Worm (Caenorhabditis elegans) whole organism, L4 larva: ENCODE measurements around the gene mesp-1.
A peak's percentile ranks its signal among the peaks of the same experiment; 100 is the strongest.

Source experiments
- F10B5.3 ChIP-seq: sonication (generic microtip); optimal IDR thresholded peaks from 2 replicates; lab custom pipeline; 2016; ENCODE audit warnings: mild to moderate bottlenecking, missing genetic modification characterization, missing compliant biosample characterization
- F49E8.2 ChIP-seq: sonication (generic microtip); optimal IDR thresholded peaks from 2 replicates; lab custom pipeline; 2016; ENCODE audit warnings: missing compliant biosample characterization, mild to moderate bottlenecking, missing genetic modification characterization, borderline replicate concordance
- T20F7.1 ChIP-seq: fragments of 200-800 bp; sonication (Bioruptor generic); optimal IDR thresholded peaks from 2 replicates; lab custom pipeline; 2018; ENCODE audit warnings: mild to moderate bottlenecking, missing genetic modification characterization, missing compliant biosample characterization
- T26A8.4 ChIP-seq: fragments of 200-800 bp; sonication (Bioruptor generic); IDR thresholded peaks from 2 replicates; pipeline ENCODE4 v1.3.6; 2022; ENCODE audit warnings: missing genetic modification characterization, missing compliant biosample characterization
- Y105C5A.15 ChIP-seq: fragments of 200-800 bp; sonication (Bioruptor generic); IDR thresholded peaks from 2 replicates; pipeline ENCODE4 v1.3.6; 2022; ENCODE audit warnings: missing genetic modification characterization, missing compliant biosample characterization
- Y48G9A.11 ChIP-seq: fragments of 200-800 bp; sonication (Bioruptor generic); IDR thresholded peaks from 2 replicates; pipeline ENCODE4 v1.3.6; 2022; ENCODE audit warnings: missing genetic modification reagents, missing genetic modification characterization, missing compliant biosample characterization
- Y5F2A.4 ChIP-seq: fragments of 200-800 bp; sonication (Bioruptor generic); optimal IDR thresholded peaks from 2 replicates; lab custom pipeline; 2018; ENCODE audit warnings: mild to moderate bottlenecking, missing genetic modification characterization, missing compliant biosample characterization
- ZK337.2 ChIP-seq: fragments of 200-800 bp; sonication (Bioruptor generic); IDR thresholded peaks from 2 replicates; pipeline ENCODE4 v1.3.6; 2022; ENCODE audit warnings: missing genetic modification reagents, missing genetic modification characterization, missing compliant biosample characterization
- aha-1 ChIP-seq: fragments of 150-350 bp; peaks from one replicate; lab custom pipeline; 2014; ENCODE audit warnings: missing biosample characterization, missing genetic modification characterization
- ceh-20 ChIP-seq: fragments of 200-800 bp; sonication (Bioruptor generic); IDR thresholded peaks from 2 replicates; pipeline ENCODE4 v1.3.6; 2022; ENCODE audit warnings: missing genetic modification reagents, missing genetic modification characterization, missing compliant biosample characterization
- ceh-44 ChIP-seq: fragments of 200-800 bp; sonication (Bioruptor generic); IDR thresholded peaks from 2 replicates; pipeline ENCODE4 v1.3.6; 2022; ENCODE audit warnings: missing genetic modification reagents, missing genetic modification characterization, missing compliant biosample characterization
- ceh-62 ChIP-seq: sonication (generic microtip); optimal IDR thresholded peaks from 2 replicates; lab custom pipeline; 2017; ENCODE audit warnings: missing biosample characterization, missing genetic modification characterization
- ces-1 ChIP-seq: fragments of 150-350 bp; sonication (generic microtip); optimal IDR thresholded peaks from 4 replicates; lab custom pipeline; 2014; ENCODE audit warnings: missing biosample characterization, missing genetic modification reagents, missing genetic modification characterization
- cey-2 ChIP-seq: sonication (generic microtip); optimal IDR thresholded peaks from 3 replicates; lab custom pipeline; 2017; ENCODE audit warnings: missing genetic modification characterization, mild to moderate bottlenecking, missing compliant biosample characterization, antibody characterized with exemption, borderline replicate concordance; ENCODE audit not compliant: insufficient read depth
- daf-12 ChIP-seq: fragments of 150-350 bp; optimal IDR thresholded peaks from 2 replicates; lab custom pipeline; 2014; ENCODE audit warnings: missing biosample characterization, missing genetic modification reagents, missing genetic modification characterization
- daf-16 ChIP-seq, 3 experiments: sonication (generic microtip); optimal IDR thresholded peaks; 2 replicates each; lab custom pipeline; 2016 to 2017; ENCODE audit warnings: missing genetic modification characterization in 3 of 3, missing genetic modification reagents in 3 of 3, mild to moderate bottlenecking in 2 of 3, missing compliant biosample characterization in 2 of 3, missing biosample characterization in 1 of 3, moderate library complexity in 1 of 3
- dmd-6 ChIP-seq: fragments of 200-800 bp; sonication (Bioruptor generic); IDR thresholded peaks from 2 replicates; pipeline ENCODE4 v1.3.6; 2022; ENCODE audit warnings: missing genetic modification reagents, missing genetic modification characterization, missing compliant biosample characterization
- dpl-1 ChIP-seq: fragments of 150-350 bp; optimal IDR thresholded peaks from 2 replicates; lab custom pipeline; 2014; ENCODE audit warnings: missing biosample characterization, missing genetic modification reagents, missing genetic modification characterization
- dve-1 ChIP-seq: sonication (generic microtip); optimal IDR thresholded peaks from 2 replicates; lab custom pipeline; 2017; ENCODE audit warnings: antibody characterized with exemption, mild to moderate bottlenecking, missing genetic modification characterization, missing compliant biosample characterization; ENCODE audit not compliant: insufficient read depth
- fkh-10 ChIP-seq: fragments of 150-350 bp; optimal IDR thresholded peaks from 2 replicates; lab custom pipeline; 2014; ENCODE audit warnings: missing biosample characterization, missing genetic modification reagents, missing genetic modification characterization
- hif-1 ChIP-seq, 2 experiments: sonication (generic microtip); optimal IDR thresholded peaks; 2 replicates each; lab custom pipeline; 2016 to 2017; ENCODE audit warnings: missing compliant biosample characterization in 2 of 2, missing genetic modification characterization in 2 of 2, missing genetic modification reagents in 2 of 2, missing genotype in 2 of 2, mild to moderate bottlenecking in 1 of 2
- hlh-11 ChIP-seq: fragments of 200-800 bp; sonication (Bioruptor generic); optimal IDR thresholded peaks from 2 replicates; lab custom pipeline; 2018; ENCODE audit warnings: mild to moderate bottlenecking, missing genetic modification characterization, missing compliant biosample characterization
- jun-1 ChIP-seq: fragments of 150-350 bp; optimal IDR thresholded peaks from 2 replicates; lab custom pipeline; 2014; ENCODE audit warnings: missing biosample characterization, missing genetic modification reagents, missing genetic modification characterization
- lin-13 ChIP-seq: fragments of 150-350 bp; optimal IDR thresholded peaks from 2 replicates; lab custom pipeline; 2014; ENCODE audit warnings: missing biosample characterization, missing genetic modification reagents, missing genetic modification characterization
- lin-38 ChIP-seq: fragments of 200-800 bp; sonication (Bioruptor generic); IDR thresholded peaks from 2 replicates; pipeline ENCODE4 v1.3.6; 2022; ENCODE audit warnings: missing genetic modification reagents, missing genetic modification characterization, missing compliant biosample characterization
- madf-9 ChIP-seq: fragments of 200-800 bp; sonication (Bioruptor generic); conservative IDR thresholded peaks from 2 replicates; pipeline ENCODE4 v1.3.6; 2022; ENCODE audit warnings: missing genetic modification reagents, missing genetic modification characterization, missing compliant biosample characterization
- mdl-1 ChIP-seq, 2 experiments: fragments of 150-350 bp in 1 of 2; sonication (generic microtip) in 1 of 2; optimal IDR thresholded peaks; 2 replicates each; lab custom pipeline; 2014 to 2017; ENCODE audit warnings: missing biosample characterization in 2 of 2, missing genetic modification characterization in 2 of 2
- mdt-29 ChIP-seq: fragments of 200-800 bp; sonication (Bioruptor generic); IDR thresholded peaks from 2 replicates; pipeline ENCODE4 v1.3.6; 2022; ENCODE audit warnings: missing genetic modification reagents, missing genetic modification characterization, missing compliant biosample characterization
- mes-2 ChIP-seq: sonication (generic microtip); optimal IDR thresholded peaks from 2 replicates; lab custom pipeline; 2016; ENCODE audit warnings: missing genotype, mild to moderate bottlenecking, missing genetic modification characterization, missing compliant biosample characterization; ENCODE audit not compliant: poor library complexity, severe bottlenecking
- mxl-3 ChIP-seq: fragments of 200-800 bp; sonication (Bioruptor generic); optimal IDR thresholded peaks from 2 replicates; lab custom pipeline; 2018; ENCODE audit warnings: mild to moderate bottlenecking, missing genetic modification characterization, missing compliant biosample characterization
- nhr-11 ChIP-seq: fragments of 150-350 bp; optimal IDR thresholded peaks from 2 replicates; lab custom pipeline; 2014; ENCODE audit warnings: missing biosample characterization, missing genetic modification characterization
- nhr-111 ChIP-seq: fragments of 200-800 bp; sonication (Bioruptor generic); optimal IDR thresholded peaks from 2 replicates; lab custom pipeline; 2018; ENCODE audit warnings: mild to moderate bottlenecking, missing genetic modification characterization, missing compliant biosample characterization
- nhr-76 ChIP-seq: fragments of 150-350 bp; optimal IDR thresholded peaks from 2 replicates; lab custom pipeline; 2014; ENCODE audit warnings: missing biosample characterization, missing genetic modification characterization
- php-3 ChIP-seq: fragments of 200-800 bp; sonication (Bioruptor generic); IDR thresholded peaks from 2 replicates; pipeline ENCODE4 v1.3.6; 2022; ENCODE audit warnings: missing genetic modification reagents, missing genetic modification characterization, missing compliant biosample characterization
- pqm-1 ChIP-seq: sonication (generic microtip); optimal IDR thresholded peaks from 2 replicates; lab custom pipeline; 2017; ENCODE audit warnings: missing biosample characterization, missing genetic modification characterization
- rbr-2 ChIP-seq: sonication (generic microtip); optimal IDR thresholded peaks from 2 replicates; lab custom pipeline; 2016; ENCODE audit warnings: missing genotype, missing genetic modification characterization, missing compliant biosample characterization
- saeg-2 ChIP-seq: fragments of 200-800 bp; sonication (Bioruptor generic); IDR thresholded peaks from 2 replicates; pipeline ENCODE4 v1.3.6; 2022; ENCODE audit warnings: missing genetic modification reagents, missing genetic modification characterization, missing compliant biosample characterization
- sdz-12 ChIP-seq: fragments of 200-800 bp; sonication (Bioruptor generic); optimal IDR thresholded peaks from 2 replicates; lab custom pipeline; 2018; ENCODE audit warnings: mild to moderate bottlenecking, missing genetic modification characterization, missing compliant biosample characterization
- set-16 ChIP-seq: fragments of 200-800 bp; sonication (Bioruptor generic); IDR thresholded peaks from 2 replicates; pipeline ENCODE4 v1.3.6; 2022; ENCODE audit warnings: missing genetic modification reagents, missing genetic modification characterization, missing compliant biosample characterization
- tra-1 ChIP-seq: fragments of 200-800 bp; sonication (Bioruptor generic); IDR thresholded peaks from 2 replicates; pipeline ENCODE4 v1.3.6; 2022; ENCODE audit warnings: missing genetic modification reagents, missing genetic modification characterization, missing compliant biosample characterization
- unc-130 ChIP-seq: sonication (generic microtip); optimal IDR thresholded peaks from 2 replicates; lab custom pipeline; 2016; ENCODE audit warnings: missing genetic modification reagents, missing genetic modification characterization, missing compliant biosample characterization
- unc-62 ChIP-seq, 3 experiments: fragments of 150-350 bp in 1 of 3; sonication (generic microtip); optimal IDR thresholded peaks in 2 of 3; peaks in 1 of 3; 1 replicate in 1 of 3; 2 replicates in 2 of 3; lab custom pipeline; 2014 to 2017; ENCODE audit warnings: missing biosample characterization in 3 of 3, missing genetic modification characterization in 3 of 3, missing genetic modification reagents in 3 of 3, missing genotype in 1 of 3
- zag-1 ChIP-seq: fragments of 150-350 bp; optimal IDR thresholded peaks from 2 replicates; lab custom pipeline; 2014; ENCODE audit warnings: missing biosample characterization, missing genetic modification characterization
- ztf-11 ChIP-seq: fragments of 150-350 bp; optimal IDR thresholded peaks from 2 replicates; lab custom pipeline; 2014; ENCODE audit warnings: missing biosample characterization, missing genetic modification characterization

The mesp-1 gene

DNA sequence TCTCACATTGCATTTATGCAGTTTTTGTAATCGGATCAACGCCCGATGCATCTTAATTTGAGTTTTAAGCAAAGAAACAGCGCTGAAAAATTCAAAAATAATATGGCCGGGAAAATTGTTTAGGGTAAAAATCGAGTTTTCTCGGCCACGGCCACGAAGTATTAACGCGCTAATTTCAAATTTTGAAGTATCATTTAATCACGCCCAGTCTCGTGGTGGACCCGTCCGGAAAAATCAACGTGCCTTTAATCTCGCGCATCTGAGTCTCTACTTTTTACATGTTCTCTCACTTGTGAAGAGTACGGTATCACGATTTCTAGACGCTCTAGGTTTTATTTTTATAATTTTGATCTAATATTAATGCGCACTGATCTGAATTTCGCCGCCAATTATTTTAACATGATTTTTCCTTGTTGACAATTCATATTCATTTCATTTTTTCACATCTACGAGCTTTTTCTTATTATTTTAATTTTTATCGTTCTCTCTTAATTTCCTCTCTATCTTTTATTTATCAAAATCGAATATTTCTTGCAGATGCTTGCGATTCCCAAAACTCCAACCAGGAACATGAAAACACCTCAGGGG, at the start of gene mesp-1, which contains the start of gene acdh-13:
TSS of gene mesp-1 (plus strand) at position 538 of the 588 bp plus-strand sequence.
TSS of gene acdh-13 (minus strand) at position 51 of the 588 bp plus-strand sequence.
- peak; percentile 94 for TF ChIP-seq unc-130 (GFP tag; lab: Kevin White, UChicago)
- TF ChIP-seq F10B5.3 (tag; lab: Kevin White, UChicago): no peak
- no peak for TF ChIP-seq fkh-10 (GFP tag; lab: Kevin White, UChicago)
- peak in 1 of 2 experiments; percentile 69 for TF ChIP-seq hif-1 (tag; optimal IDR thresholded peaks at IDR 0.05; lab: Kevin White, UChicago)
- peak; percentile 53 for TF ChIP-seq lin-38
- peak; percentile 89 for TF ChIP-seq dpl-1
- peak; percentile 69 for TF ChIP-seq Y48G9A.11
- peak; percentile 71 for TF ChIP-seq F49E8.2
- peak; percentile 96 for TF ChIP-seq mes-2 (tag; lab: Kevin White, UChicago)

- TF ChIP-seq madf-9 (GFP tag; lab: Robert Waterston, UW) (no peak), cey-2 (no peak), php-3 (GFP tag; lab: Robert Waterston, UW) (no peak), zag-1 (tag; lab: Kevin White, UChicago) (no peak), aha-1 (tag; lab: Kevin White, UChicago) (peak; percentile 98), mdl-1 (tag; optimal IDR thresholded peaks at IDR 0.05; lab: Kevin White, UChicago) (no peak)
- TF ChIP-seq, all 104 proteins: peak for 1
Measured at ce11 chrIV:8449869-8450268, 49.2 kb upstream of the mesp-1 start.

- TF ChIP-seq T26A8.4: no peak
- TF ChIP-seq mdt-29 (GFP tag; lab: Robert Waterston, UW): no peak
- TF ChIP-seq unc-130 (GFP tag; lab: Kevin White, UChicago): no peak
- TF ChIP-seq lin-13 (GFP tag; lab: Kevin White, UChicago): no peak
- no peak for TF ChIP-seq daf-12 (tag; lab: Kevin White, UChicago)
- TF ChIP-seq nhr-76: no peak
- no peak for TF ChIP-seq lin-38
- no peak for TF ChIP-seq set-16 (GFP tag; lab: Robert Waterston, UW)
- peak; percentile 59 for TF ChIP-seq hlh-11 (tag; lab: Kevin White, UChicago)
- no peak for TF ChIP-seq jun-1
- no peak for TF ChIP-seq mes-2 (tag; lab: Kevin White, UChicago)
- TF ChIP-seq unc-62 (GFP tag; optimal IDR thresholded peaks at IDR 0.05 in 1 of 2; lab: Kevin White, UChicago): no peak
- TF ChIP-seq unc-62 (tag; optimal IDR thresholded peaks at IDR 0.05; lab: Kevin White, UChicago): no peak
- no peak for TF ChIP-seq saeg-2
- no peak for TF ChIP-seq nhr-11 (tag; lab: Kevin White, UChicago)
- no peak for TF ChIP-seq ztf-11 (tag; lab: Kevin White, UChicago)
- TF ChIP-seq F49E8.2: no peak
- no peak for TF ChIP-seq ceh-62
- TF ChIP-seq Y105C5A.15: no peak
- no peak for TF ChIP-seq tra-1 (GFP tag; lab: Robert Waterston, UW)
- peak; percentile 81 for TF ChIP-seq dve-1 (tag; lab: Kevin White, UChicago)
- peak; percentile 78 for TF ChIP-seq mxl-3 (GFP tag; lab: Kevin White, UChicago)
- no peak for TF ChIP-seq Y48G9A.11
- no peak for TF ChIP-seq aha-1 (tag; lab: Kevin White, UChicago)
- no peak for TF ChIP-seq daf-16 (GFP tag; optimal IDR thresholded peaks at IDR 0.05; lab: Kevin White, UChicago)
- TF ChIP-seq daf-16 (tag; optimal IDR thresholded peaks at IDR 0.05; lab: Kevin White, UChicago): peak; percentile 62
- TF ChIP-seq ces-1: no peak
- TF ChIP-seq ZK337.2: no peak
- TF ChIP-seq Y5F2A.4: no peak
- TF ChIP-seq ceh-44 (GFP tag; lab: Robert Waterston, UW): no peak
- no peak for TF ChIP-seq rbr-2 (tag; lab: Kevin White, UChicago)
- TF ChIP-seq nhr-111 (GFP tag; lab: Kevin White, UChicago): no peak
- TF ChIP-seq fkh-10 (GFP tag; lab: Kevin White, UChicago): no peak
- peak; percentile 60 for TF ChIP-seq dmd-6 (GFP tag; lab: Robert Waterston, UW)
- TF ChIP-seq ceh-20 (GFP tag; lab: Robert Waterston, UW): no peak
- TF ChIP-seq T20F7.1 (GFP tag; lab: Kevin White, UChicago): no peak
- no peak for TF ChIP-seq F10B5.3 (tag; lab: Kevin White, UChicago)
- no peak for TF ChIP-seq sdz-12 (GFP tag; lab: Kevin White, UChicago)
- peak; percentile 96 for TF ChIP-seq pqm-1 (tag; lab: Kevin White, UChicago)
Measured at ce11 chrIV:8450534-8450933, 48.6 kb upstream of the mesp-1 start.
